Fruit fly (Drosophila melanogaster): Measurements from ENCODE around the gene RNaseX25.

RNaseX25 gene

DNA sequence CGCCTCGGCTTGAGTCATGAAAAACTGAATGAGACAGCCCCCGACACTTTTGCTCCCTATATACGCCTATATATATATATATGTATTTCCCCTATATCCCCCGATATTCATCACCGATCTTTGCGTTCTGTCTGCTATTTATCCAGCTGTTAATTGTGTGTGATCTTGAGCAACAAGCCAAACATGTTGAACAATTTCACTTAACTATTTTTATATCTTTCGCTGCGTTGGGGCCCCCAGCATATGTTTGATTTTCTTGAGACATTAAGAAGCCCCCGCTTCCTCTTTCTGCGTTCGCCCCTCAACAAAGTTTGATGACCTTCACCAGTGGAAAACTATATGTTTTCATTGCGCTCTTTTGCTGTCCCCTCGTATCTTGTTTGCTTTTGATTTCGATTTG, 26.0 kb downstream of the RNaseX25 start (continued):
- TF ChIP-seq CG4360 (GFP tag; IDR thresholded peaks at IDR 0.05) (no peak), tio (GFP tag; optimal IDR thresholded peaks at IDR 0.05) (no peak), Dad (GFP tag; optimal IDR thresholded peaks at IDR 0.05) (no peak), ara (GFP tag; IDR thresholded peaks at IDR 0.05) (0 out of 2 replicates have a peak, but pooled peaks have one; percentile 22), CG14050 (GFP tag; IDR thresholded peaks at IDR 0.05) (no peak), CG6791 (GFP tag; IDR thresholded peaks at IDR 0.05; ENCODE audit: partially characterized antibody) (no peak), NC2α (GFP tag; optimal IDR thresholded peaks at IDR 0.05) (no peak), cg (GFP tag; optimal IDR thresholded peaks at IDR 0.05) (peak; percentile 0), CG32767 (GFP tag; IDR thresholded peaks at IDR 0.05) (no peak), CG6813 (GFP tag; optimal IDR thresholded peaks at IDR 0.05) (peak; percentile 36), CG14710 (tag; optimal IDR thresholded peaks at IDR 0.05) (peak; percentile 20), NC2β (GFP tag; optimal IDR thresholded peaks at IDR 0.05) (no peak), Lhr (GFP tag; optimal IDR thresholded peaks at IDR 0.05) (no peak), CG43689 (GFP tag; IDR thresholded peaks at IDR 0.05) (no peak), Adf1 (GFP tag; IDR thresholded peaks at IDR 0.05) (no peak), Gug (GFP tag; IDR thresholded peaks at IDR 0.05) (no peak), lab (GFP tag; optimal IDR thresholded peaks at IDR 0.05) (peak; percentile 55), CG7556 (GFP tag; optimal IDR thresholded peaks at IDR 0.05) (peak; percentile 8), CG31388 (GFP tag; optimal IDR thresholded peaks at IDR 0.05) (no peak), sens-2 (GFP tag; IDR thresholded peaks at IDR 0.05) (no peak), Blimp-1 (GFP tag; optimal IDR thresholded peaks at IDR 0.05) (peak; percentile 19), salm (tag; optimal IDR thresholded peaks at IDR 0.05) (peak; percentile 3), ac (GFP tag; optimal IDR thresholded peaks at IDR 0.05) (no peak), gcm2 (GFP tag; optimal IDR thresholded peaks at IDR 0.05) (no peak), HHEX (GFP tag; optimal IDR thresholded peaks at IDR 0.05) (no peak), ATbp (GFP tag; optimal IDR thresholded peaks at IDR 0.05) (peak; percentile 70), CG7372 (GFP tag; IDR thresholded peaks at IDR 0.05) (no peak), CG16815 (GFP tag; optimal IDR thresholded peaks at IDR 0.05) (no peak), CG30431 (GFP tag; optimal IDR thresholded peaks at IDR 0.05) (no peak), org-1 (GFP tag; optimal IDR thresholded peaks at IDR 0.05) (peak; percentile 5), CG17328 (GFP tag; IDR thresholded peaks at IDR 0.05) (no peak), CG13894 (tag; optimal IDR thresholded peaks at IDR 0.05) (no peak), row (GFP tag; IDR thresholded peaks at IDR 0.05) (no peak), mirr (GFP tag; optimal IDR thresholded peaks at IDR 0.05) (no peak), CG2202 (tag; optimal IDR thresholded peaks at IDR 0.05) (peak; percentile 44), CG17359 (tag; optimal IDR thresholded peaks at IDR 0.05) (peak; percentile 41), danr (GFP tag; IDR thresholded peaks at IDR 0.05) (no peak), bowl (GFP tag; IDR thresholded peaks at IDR 0.05) (no peak), YL-1 (GFP tag; optimal IDR thresholded peaks at IDR 0.05) (no peak), fd3F (GFP tag; optimal IDR thresholded peaks at IDR 0.05) (no peak), CG10274 (GFP tag; optimal IDR thresholded peaks at IDR 0.05) (no peak), Nf-YB (GFP tag; optimal IDR thresholded peaks at IDR 0.05) (peak; percentile 19), phol (tag; optimal IDR thresholded peaks at IDR 0.05) (no peak), gem (tag; optimal IDR thresholded peaks at IDR 0.05) (peak; percentile 7)

All from whole organism, embryonic.